Worm (Caenorhabditis elegans): Measurements from ENCODE around the gene W04G3.12.

DNA sequence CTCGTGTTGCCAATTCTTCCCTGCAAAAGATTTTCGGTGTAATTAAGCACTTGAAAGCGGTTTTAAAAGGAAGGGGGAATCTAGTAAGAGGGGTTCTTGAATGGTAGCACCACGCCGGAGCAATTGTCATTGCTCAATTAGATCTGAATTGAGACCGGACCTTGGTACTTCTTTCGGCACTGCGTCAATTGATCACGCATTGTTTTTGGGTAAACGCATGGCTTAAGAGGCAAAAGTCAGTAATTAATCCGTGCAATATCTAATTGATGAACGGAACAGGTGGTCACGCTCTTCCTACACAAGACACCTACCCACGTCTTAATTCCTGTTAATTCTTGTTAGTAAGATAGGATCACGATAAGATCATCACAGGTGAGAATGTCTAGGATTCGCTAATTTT, 47.4 kb upstream of the W04G3.12 start:
- TF ChIP-seq egl-27 (tag; optimal IDR thresholded peaks at IDR 0.05) (no peak), daf-12 (tag; optimal IDR thresholded peaks at IDR 0.05) (no peak)

Measured in whole organism, L3 larva.